Worm (Caenorhabditis elegans) whole organism, L2 larva: Measurements from ENCODE around the gene rpt-1.
"Not testable (repeated sequence)": the region's sequence is repeated elsewhere in the genome, so short reads cannot be mapped to it uniquely, and the experiment has no call there.

ENCODE experiments used
- C34F6.9 ChIP-seq: fragments of 150-350 bp; optimal IDR thresholded peaks from 2 replicates; lab custom pipeline; 2014; ENCODE audit warnings: missing biosample characterization, missing genetic modification characterization
- F13H6.1 ChIP-seq: sonication (generic microtip); optimal IDR thresholded peaks from 2 replicates; lab custom pipeline; 2016; ENCODE audit warnings: missing genetic modification characterization, missing compliant biosample characterization
- R02D3.7 ChIP-seq: fragments of 150-350 bp; optimal IDR thresholded peaks from 2 replicates; lab custom pipeline; 2014; ENCODE audit warnings: missing biosample characterization, missing genetic modification characterization
- Y55F3AM.14 ChIP-seq: fragments of 200-800 bp; sonication (Bioruptor generic); optimal IDR thresholded peaks from 2 replicates; lab custom pipeline; 2018; ENCODE audit warnings: mild to moderate bottlenecking, missing genetic modification characterization, missing compliant biosample characterization
- ZK546.5 ChIP-seq: sonication (generic microtip); optimal IDR thresholded peaks from 2 replicates; lab custom pipeline; 2017; ENCODE audit warnings: missing biosample characterization, missing genetic modification characterization
- ama-1 ChIP-seq: fragments of 150-350 bp; optimal IDR thresholded peaks from 2 replicates; lab custom pipeline; 2018; ENCODE audit warnings: inconsistent platforms
- blmp-1 ChIP-seq: sonication (generic microtip); optimal IDR thresholded peaks from 2 replicates; lab custom pipeline; 2017; ENCODE audit warnings: missing genetic modification characterization, mild to moderate bottlenecking, missing compliant biosample characterization, antibody characterized with exemption, moderate library complexity; ENCODE audit not compliant: insufficient read depth
- ceh-16 ChIP-seq: fragments of 150-350 bp; optimal IDR thresholded peaks from 2 replicates; lab custom pipeline; 2014; ENCODE audit warnings: missing biosample characterization, missing genetic modification characterization
- ceh-82 ChIP-seq: fragments of 150-350 bp; optimal IDR thresholded peaks from 2 replicates; lab custom pipeline; 2014; ENCODE audit warnings: missing biosample characterization, missing genetic modification characterization
- crh-2 ChIP-seq: sonication (generic microtip); optimal IDR thresholded peaks from 2 replicates; lab custom pipeline; 2017; ENCODE audit warnings: missing biosample characterization, missing genetic modification characterization
- dmd-4 ChIP-seq: sonication (generic microtip); optimal IDR thresholded peaks from 2 replicates; lab custom pipeline; 2017; ENCODE audit warnings: missing biosample characterization, missing genetic modification characterization
- egl-27 ChIP-seq: sonication (generic microtip); optimal IDR thresholded peaks from 3 replicates; lab custom pipeline; 2017; ENCODE audit warnings: missing biosample characterization, missing genetic modification reagents, missing genetic modification characterization
- fos-1 ChIP-seq: fragments of 150-350 bp; optimal IDR thresholded peaks from 2 replicates; lab custom pipeline; 2014; ENCODE audit warnings: missing biosample characterization, missing genetic modification characterization
- gmeb-1 ChIP-seq: fragments of 150-350 bp; optimal IDR thresholded peaks from 2 replicates; lab custom pipeline; 2014; ENCODE audit warnings: missing biosample characterization, missing genetic modification characterization
- lin-11 ChIP-seq: fragments of 150-350 bp; sonication (generic microtip); optimal IDR thresholded peaks from 2 replicates; lab custom pipeline; 2014; ENCODE audit warnings: missing biosample characterization, missing genetic modification characterization, inconsistent platforms, mixed read lengths
- lin-13 ChIP-seq: fragments of 150-350 bp; optimal IDR thresholded peaks from 2 replicates; lab custom pipeline; 2014; ENCODE audit warnings: missing biosample characterization, missing genetic modification reagents, missing genetic modification characterization
- lsy-2 ChIP-seq, 2 experiments: fragments of 150-350 bp in 1 of 2; sonication (generic microtip) in 1 of 2; optimal IDR thresholded peaks; 2 replicates each; lab custom pipeline; 2014 to 2017; ENCODE audit warnings: missing biosample characterization in 2 of 2, missing genetic modification characterization in 2 of 2
- mbf-1 ChIP-seq: sonication (generic microtip); optimal IDR thresholded peaks from 2 replicates; lab custom pipeline; 2017; ENCODE audit warnings: missing biosample characterization, missing genetic modification characterization
- mdl-1 ChIP-seq, 2 experiments: fragments of 150-350 bp in 1 of 2; sonication (generic microtip) in 1 of 2; optimal IDR thresholded peaks; 2 replicates each; lab custom pipeline; 2017; ENCODE audit warnings: missing biosample characterization in 2 of 2, missing genetic modification characterization in 2 of 2
- nhr-10 ChIP-seq: sonication (generic microtip); optimal IDR thresholded peaks from 2 replicates; lab custom pipeline; 2017; ENCODE audit warnings: missing biosample characterization, missing genetic modification characterization
- nhr-11 ChIP-seq: fragments of 150-350 bp; optimal IDR thresholded peaks from 2 replicates; lab custom pipeline; 2014; ENCODE audit warnings: missing biosample characterization, missing genetic modification characterization
- nhr-12 ChIP-seq: fragments of 150-350 bp; optimal IDR thresholded peaks from 2 replicates; lab custom pipeline; 2014; ENCODE audit warnings: missing biosample characterization, missing genetic modification characterization
- nhr-129 ChIP-seq: fragments of 150-350 bp; optimal IDR thresholded peaks from 2 replicates; lab custom pipeline; 2014; ENCODE audit warnings: missing biosample characterization, missing genetic modification characterization
- nhr-21 ChIP-seq: fragments of 150-350 bp; optimal IDR thresholded peaks from 2 replicates; lab custom pipeline; 2014; ENCODE audit warnings: missing biosample characterization, missing genetic modification characterization
- nhr-237 ChIP-seq: fragments of 150-350 bp; optimal IDR thresholded peaks from 2 replicates; lab custom pipeline; 2014; ENCODE audit warnings: missing biosample characterization, missing genetic modification characterization
- nhr-25 ChIP-seq: fragments of 150-350 bp; sonication (generic microtip); optimal IDR thresholded peaks from 3 replicates; lab custom pipeline; 2014; ENCODE audit warnings: missing biosample characterization, missing genetic modification characterization
- nhr-6 ChIP-seq: fragments of 150-350 bp; optimal IDR thresholded peaks from 2 replicates; lab custom pipeline; 2014; ENCODE audit warnings: missing biosample characterization, missing genetic modification characterization
- nhr-77 ChIP-seq: fragments of 150-350 bp; optimal IDR thresholded peaks from 2 replicates; lab custom pipeline; 2014; ENCODE audit warnings: missing biosample characterization, missing genetic modification characterization
- peb-1 ChIP-seq: fragments of 150-350 bp; optimal IDR thresholded peaks from 2 replicates; lab custom pipeline; 2014; ENCODE audit warnings: missing biosample characterization, missing genetic modification characterization
- sem-4 ChIP-seq: fragments of 150-350 bp; optimal IDR thresholded peaks from 2 replicates; lab custom pipeline; 2014; ENCODE audit warnings: missing biosample characterization, missing genetic modification reagents, missing genetic modification characterization
- skn-1 ChIP-seq: sonication (generic microtip); optimal IDR thresholded peaks from 2 replicates; lab custom pipeline; 2017; ENCODE audit warnings: missing biosample characterization, missing genetic modification characterization
- sma-3 ChIP-seq: sonication (generic microtip); optimal IDR thresholded peaks from 2 replicates; lab custom pipeline; 2016; ENCODE audit warnings: missing genetic modification reagents, missing genetic modification characterization, missing compliant biosample characterization
- sma-9 ChIP-seq, 2 experiments: fragments of 150-350 bp in 1 of 2; sonication (generic microtip) in 1 of 2; optimal IDR thresholded peaks; 2 replicates each; lab custom pipeline; 2014 to 2016; ENCODE audit warnings: missing genetic modification characterization in 2 of 2, mild to moderate bottlenecking in 1 of 2, missing biosample characterization in 1 of 2, missing compliant biosample characterization in 1 of 2, missing genetic modification reagents in 1 of 2, moderate library complexity in 1 of 2
- snpc-4 ChIP-seq: fragments of 150-350 bp; optimal IDR thresholded peaks from 2 replicates; lab custom pipeline; 2014; ENCODE audit warnings: missing biosample characterization, missing genetic modification characterization
- unc-39 ChIP-seq: fragments of 150-350 bp; optimal IDR thresholded peaks from 2 replicates; lab custom pipeline; 2014; ENCODE audit warnings: missing biosample characterization, missing genetic modification characterization
- unc-55 ChIP-seq: fragments of 150-350 bp; sonication (generic microtip); optimal IDR thresholded peaks from 3 replicates; lab custom pipeline; 2014; ENCODE audit warnings: missing biosample characterization, missing genetic modification reagents, missing genetic modification characterization
- unc-62 ChIP-seq: fragments of 150-350 bp; optimal IDR thresholded peaks from 2 replicates; lab custom pipeline; 2014; ENCODE audit warnings: missing biosample characterization, missing genetic modification reagents, missing genetic modification characterization
- ztf-1 ChIP-seq: fragments of 200-800 bp; sonication (Bioruptor generic); conservative IDR thresholded peaks from 2 replicates; pipeline ENCODE4 v1.3.6; 2022; ENCODE audit warnings: missing genetic modification characterization, missing compliant biosample characterization
- ztf-11 ChIP-seq: sonication (generic microtip); optimal IDR thresholded peaks from 2 replicates; lab custom pipeline; 2017; ENCODE audit warnings: missing biosample characterization, missing genetic modification characterization

rpt-1 gene

ce11 chrV:12020940-12021339 is 38.7 kb upstream of the rpt-1 start:
- TF ChIP-seq ztf-11 (no peak), nhr-77 (no peak), unc-39 (tag; lab: Kevin White, UChicago) (no peak), fos-1 (tag; lab: Kevin White, UChicago) (peak; percentile 58), crh-2 (tag; lab: Kevin White, UChicago) (no peak), nhr-25 (tag; lab: Kevin White, UChicago) (no peak)
- TF ChIP-seq, all 48 proteins: peak for 1

DNA sequence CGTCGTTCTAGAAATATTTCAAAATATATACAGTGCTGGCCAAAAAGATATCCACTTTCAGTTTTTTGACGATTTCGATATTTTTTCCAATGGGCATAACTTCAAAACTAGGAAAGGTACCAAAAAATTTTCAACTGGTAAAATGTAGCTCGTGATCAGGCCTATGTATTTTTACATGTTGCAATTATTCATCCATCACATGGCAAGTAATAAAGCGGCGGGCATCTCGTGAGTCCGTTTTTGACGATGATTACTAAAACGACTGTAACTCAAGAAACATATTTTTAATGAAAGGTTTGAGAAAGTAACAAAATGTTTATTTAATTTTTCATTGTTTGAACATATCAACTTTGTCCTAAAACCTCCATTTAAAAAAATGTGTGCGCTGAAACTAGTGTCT is 37.8 kb upstream of the rpt-1 start, which contains the start of gene F10C2.3:
Gene F10C2.3 (plus strand): TSS at position 301 of the 400 bp plus-strand sequence.
- TF ChIP-seq snpc-4 (tag; lab: Kevin White, UChicago); Y55F3AM.14 (GFP tag; lab: Kevin White, UChicago); dmd-4 (tag; lab: Kevin White, UChicago): not testable (repeated sequence)
- TF ChIP-seq, all 48 proteins: peak for 0; not testable (repeated sequence) for 48

- TF ChIP-seq fos-1 (tag; lab: Kevin White, UChicago) (no peak), nhr-237 (no peak), nhr-10 (tag; lab: Kevin White, UChicago) (no peak), peb-1 (no peak), egl-27 (tag; lab: Kevin White, UChicago) (no peak), nhr-6 (tag; lab: Kevin White, UChicago) (no peak), nhr-12 (tag; lab: Kevin White, UChicago) (no peak), nhr-11 (no peak), nhr-25 (tag; lab: Kevin White, UChicago) (no peak)
- TF ChIP-seq, all 48 proteins: peak for 0
These were observed 31.1 kb upstream of the rpt-1 start, which contains the start of gene add-2 for ce11 chrV:12013298-12013697. TSS of gene add-2 (minus strand) at chrV:12013406.

- peak; percentile 20 for TF ChIP-seq fos-1 (tag; lab: Kevin White, UChicago)
- TF ChIP-seq sma-9 (GFP tag; optimal IDR thresholded peaks at IDR 0.05; lab: Kevin White, UChicago), result peak; percentile 11
- no peak for TF ChIP-seq sma-9 (tag; optimal IDR thresholded peaks at IDR 0.05; lab: Kevin White, UChicago)
- TF ChIP-seq sma-3 (GFP tag; lab: Kevin White, UChicago), result no peak
- TF ChIP-seq ztf-1 (GFP tag; lab: Robert Waterston, UW), result no peak
- peak; percentile 95 for TF ChIP-seq blmp-1 (tag; lab: Kevin White, UChicago)
These were observed 29.5 kb upstream of the rpt-1 start for ce11 chrV:12011686-12012085.

DNA sequence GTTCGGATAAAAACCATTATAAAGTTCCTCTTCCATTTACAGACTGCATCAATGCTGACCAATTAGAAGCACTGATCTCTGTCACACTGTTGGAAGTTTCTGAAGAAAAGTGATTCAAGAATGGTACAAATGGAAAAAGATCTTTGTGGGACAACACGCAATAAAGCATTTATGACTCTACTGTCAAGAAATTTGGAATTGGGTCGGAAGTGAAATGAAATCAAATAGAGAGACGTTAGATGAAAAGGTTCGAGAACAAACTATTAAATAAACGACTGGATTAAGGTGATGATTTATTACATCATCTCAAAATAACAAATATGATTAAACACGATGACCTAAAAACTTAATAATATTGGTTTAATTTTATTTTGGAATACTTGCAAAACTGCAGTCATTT is 24.3 kb upstream of the rpt-1 start, which contains the start of gene F57F5.3:
Gene F57F5.3 (minus strand): TSS at position 101 of the 400 bp plus-strand sequence.
- TF ChIP-seq nhr-25 (tag; lab: Kevin White, UChicago) (no peak), mdl-1 (tag; optimal IDR thresholded peaks at IDR 0.05; lab: Kevin White, UChicago) (no peak), ceh-82 (no peak), unc-62 (GFP tag; lab: Kevin White, UChicago) (no peak)

- TF ChIP-seq snpc-4 (tag; lab: Kevin White, UChicago) (no peak), sem-4 (tag; lab: Kevin White, UChicago) (no peak), lin-11 (tag; lab: Kevin White, UChicago) (no peak), F13H6.1 (no peak), nhr-77 (no peak), lsy-2 (tag; optimal IDR thresholded peaks at IDR 0.05; lab: Kevin White, UChicago) (no peak), sma-3 (GFP tag; lab: Kevin White, UChicago) (no peak), nhr-12 (tag; lab: Kevin White, UChicago) (no peak), mbf-1 (tag; lab: Kevin White, UChicago) (no peak), nhr-129 (tag; lab: Kevin White, UChicago) (no peak), nhr-6 (tag; lab: Kevin White, UChicago) (no peak), R02D3.7 (tag; lab: Kevin White, UChicago) (no peak), mdl-1 (tag; optimal IDR thresholded peaks at IDR 0.05; lab: Kevin White, UChicago) (no peak), sma-9 (GFP tag; optimal IDR thresholded peaks at IDR 0.05; lab: Kevin White, UChicago) (no peak), sma-9 (tag; optimal IDR thresholded peaks at IDR 0.05; lab: Kevin White, UChicago) (no peak), gmeb-1 (tag; lab: Kevin White, UChicago) (peak; percentile 9), nhr-10 (tag; lab: Kevin White, UChicago) (no peak), ZK546.5 (tag; lab: Kevin White, UChicago) (no peak), Y55F3AM.14 (GFP tag; lab: Kevin White, UChicago) (no peak), blmp-1 (tag; lab: Kevin White, UChicago) (no peak), nhr-11 (no peak), ceh-16 (tag; lab: Kevin White, UChicago) (no peak), crh-2 (tag; lab: Kevin White, UChicago) (peak; percentile 38), nhr-25 (tag; lab: Kevin White, UChicago) (no peak), C34F6.9 (tag; lab: Kevin White, UChicago) (no peak), skn-1 (no peak), fos-1 (tag; lab: Kevin White, UChicago) (peak; percentile 16), ama-1 (no peak), nhr-21 (tag; lab: Kevin White, UChicago) (no peak), lin-13 (GFP tag; lab: Kevin White, UChicago) (peak; percentile 38), unc-55 (GFP tag; lab: Kevin White, UChicago) (no peak), ceh-82 (no peak), dmd-4 (tag; lab: Kevin White, UChicago) (no peak)
These were observed 22.3 kb upstream of the rpt-1 start for ce11 chrV:12004501-12004940.
